Worm (Caenorhabditis elegans): ENCODE measurements around the gene sre-43.

DNA sequence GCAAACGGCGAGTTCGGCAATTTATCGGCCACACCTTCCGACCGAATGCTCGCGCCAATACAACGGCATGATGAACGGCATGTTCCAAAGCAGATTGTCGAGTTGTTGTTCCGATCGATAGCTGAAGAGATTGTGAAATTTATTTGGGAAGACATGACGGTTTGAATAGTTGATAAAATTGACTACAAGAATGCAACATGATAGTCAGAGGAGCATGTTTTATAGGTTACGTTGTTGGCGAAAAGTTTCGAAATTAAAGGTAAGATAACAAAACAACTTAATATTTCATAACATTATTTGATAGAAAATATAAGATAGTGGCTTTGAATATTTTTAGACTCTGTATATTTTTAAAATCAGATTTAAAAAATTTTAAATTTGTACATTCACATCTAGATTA is 23.4 kb downstream of the sre-43 start:
- no peak for TF ChIP-seq ztf-23 (GFP tag; IDR thresholded peaks at IDR 0.05)
- no peak for TF ChIP-seq ztf-29 (GFP tag; IDR thresholded peaks at IDR 0.05)
- no peak for TF ChIP-seq tab-1 (GFP tag; IDR thresholded peaks at IDR 0.05)
- no peak for TF ChIP-seq cog-1 (tag; optimal IDR thresholded peaks at IDR 0.05)
